Worm (Caenorhabditis elegans): Measurements from ENCODE around the gene str-175.
A peak's percentile ranks its signal among the peaks of the same experiment; 100 is the strongest.

Gene str-175

DNA sequence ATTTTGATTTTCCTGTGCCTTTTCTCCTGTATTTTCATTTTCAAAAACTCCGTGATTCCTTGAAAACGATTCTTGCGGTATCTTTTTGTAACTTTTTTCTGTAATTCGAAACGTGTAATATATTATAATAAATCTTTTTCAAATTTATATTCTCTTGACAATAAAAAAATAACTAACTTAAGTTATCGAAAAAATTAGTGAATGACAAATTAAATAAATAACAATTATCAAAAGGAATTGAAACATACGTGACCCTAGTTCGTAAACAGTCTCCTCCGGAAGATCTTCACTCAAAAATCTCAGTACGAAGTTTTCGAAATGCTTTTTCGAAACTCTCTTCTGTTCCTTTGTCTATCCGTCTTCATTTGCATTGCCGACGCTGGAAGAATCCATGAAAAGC is 20.1 kb upstream of the str-175 start, which contains the start of gene T08B6.9:
Gene T08B6.9, plus strand, starts transcription at position 301 of the 400 bp plus-strand sequence.
- TF ChIP-seq aly-1 (tag; optimal IDR thresholded peaks at IDR 0.05) (no peak), tbx-11 (GFP tag; IDR thresholded peaks at IDR 0.05) (no peak), ceh-36 (tag; optimal IDR thresholded peaks at IDR 0.05) (no peak), ceh-13 (GFP tag; optimal IDR thresholded peaks at IDR 0.05) (no peak), sea-1 (GFP tag; conservative IDR thresholded peaks at IDR 0.05) (no peak)

DNA sequence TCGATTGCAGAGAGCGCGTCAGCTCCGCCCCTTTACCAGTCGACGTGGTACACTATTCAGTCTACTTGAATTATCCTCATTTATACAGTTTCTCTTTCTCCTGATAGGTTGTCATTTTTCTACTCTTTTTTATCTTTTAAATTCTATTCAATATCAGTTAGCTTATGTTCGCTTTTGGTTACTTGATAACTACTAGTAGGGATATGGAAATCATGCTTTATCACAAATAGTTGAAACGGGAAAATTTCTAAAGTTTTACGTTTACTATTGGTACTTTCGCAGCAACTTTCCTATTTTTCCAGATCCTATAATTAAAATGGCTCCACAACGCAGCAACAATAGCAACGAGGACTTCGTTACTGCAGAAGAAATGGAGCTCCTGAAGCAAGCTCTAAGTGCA is 19.2 kb upstream of the str-175 start, which contains the start of gene sgnh-1:
Gene sgnh-1, plus strand, starts transcription at position 301 of the 400 bp plus-strand sequence.
- TF ChIP-seq ets-7 (tag; optimal IDR thresholded peaks at IDR 0.05) (no peak), tbx-37 (GFP tag; conservative IDR thresholded peaks at IDR 0.05) (no peak), sea-1 (GFP tag; conservative IDR thresholded peaks at IDR 0.05) (no peak), scrt-1 (GFP tag; IDR thresholded peaks at IDR 0.05) (no peak)

DNA sequence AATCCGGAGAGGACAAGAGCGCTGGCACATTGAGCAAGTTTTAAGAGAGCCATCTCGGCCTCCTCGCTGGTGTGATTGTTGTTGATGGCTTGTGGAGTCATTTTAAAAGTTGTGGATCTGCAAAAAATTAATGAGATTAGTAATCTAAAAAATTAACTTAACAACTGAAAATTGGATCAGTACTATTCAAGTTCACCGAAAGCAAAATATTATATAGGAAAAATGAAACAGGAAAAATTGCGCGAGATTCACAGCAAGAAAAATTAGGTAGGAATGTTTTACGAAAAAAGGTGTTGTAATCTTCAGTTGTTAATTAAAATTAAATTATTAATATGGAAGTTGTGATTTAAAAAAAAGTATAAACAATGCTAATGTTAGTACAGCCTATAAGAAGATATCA is 16.8 kb upstream of the str-175 start, which contains the start of gene T08B6.1:
Gene T08B6.1, minus strand, starts transcription at position 101 of the 400 bp plus-strand sequence.
- TF ChIP-seq tra-4 (tag; optimal IDR thresholded peaks at IDR 0.05) (no peak), B0310.2 (tag; optimal IDR thresholded peaks at IDR 0.05) (no peak), hmg-4 (GFP tag; optimal IDR thresholded peaks at IDR 0.05) (no peak), hnd-1 (tag; optimal IDR thresholded peaks at IDR 0.05) (no peak), tbx-37 (GFP tag; conservative IDR thresholded peaks at IDR 0.05) (no peak), scrt-1 (GFP tag; IDR thresholded peaks at IDR 0.05) (no peak), tbx-11 (GFP tag; IDR thresholded peaks at IDR 0.05) (no peak), pes-1 (GFP tag; IDR thresholded peaks at IDR 0.05) (no peak), sea-1 (GFP tag; conservative IDR thresholded peaks at IDR 0.05) (no peak), aly-1 (tag; optimal IDR thresholded peaks at IDR 0.05) (no peak), F13C5.2 (tag; optimal IDR thresholded peaks at IDR 0.05) (no peak), flt-1 (GFP tag; IDR thresholded peaks at IDR 0.05) (no peak), hmbx-1 (tag; optimal IDR thresholded peaks at IDR 0.05) (no peak), ceh-36 (tag; optimal IDR thresholded peaks at IDR 0.05) (no peak), ama-1 (optimal IDR thresholded peaks at IDR 0.05) (no peak)

DNA sequence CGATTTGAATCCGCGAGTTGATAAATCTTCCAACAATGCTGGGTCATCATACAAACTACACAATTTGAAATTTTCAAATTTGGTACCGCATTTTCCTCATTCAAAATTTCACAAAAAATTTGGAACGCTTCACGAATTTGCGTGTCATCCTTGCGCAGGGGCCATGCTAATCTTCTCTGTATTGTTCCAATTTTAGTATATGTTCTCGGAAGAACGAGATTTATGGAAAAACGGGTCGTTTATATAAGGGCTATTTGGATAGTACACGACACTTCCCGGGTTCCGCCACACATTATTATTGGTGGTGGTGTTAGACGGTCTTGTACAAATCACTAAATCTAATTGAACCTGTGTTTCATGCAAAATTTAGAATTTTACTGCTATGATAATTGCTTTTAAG is 15.0 kb upstream of the str-175 start:
- TF ChIP-seq F13C5.2 (tag; optimal IDR thresholded peaks at IDR 0.05) (no peak), ceh-13 (GFP tag; optimal IDR thresholded peaks at IDR 0.05) (no peak), flt-1 (GFP tag; IDR thresholded peaks at IDR 0.05) (no peak), ceh-36 (tag; optimal IDR thresholded peaks at IDR 0.05) (peak; percentile 1), hnd-1 (tag; optimal IDR thresholded peaks at IDR 0.05) (no peak), pes-1 (GFP tag; IDR thresholded peaks at IDR 0.05) (0 out of 2 replicates have a peak, but pooled peaks have one; percentile 59), sea-1 (GFP tag; conservative IDR thresholded peaks at IDR 0.05) (0 out of 2 replicates have a peak, but pooled peaks have one; percentile 49), tbx-37 (GFP tag; conservative IDR thresholded peaks at IDR 0.05) (no peak), hmg-4 (GFP tag; optimal IDR thresholded peaks at IDR 0.05) (no peak)

DNA sequence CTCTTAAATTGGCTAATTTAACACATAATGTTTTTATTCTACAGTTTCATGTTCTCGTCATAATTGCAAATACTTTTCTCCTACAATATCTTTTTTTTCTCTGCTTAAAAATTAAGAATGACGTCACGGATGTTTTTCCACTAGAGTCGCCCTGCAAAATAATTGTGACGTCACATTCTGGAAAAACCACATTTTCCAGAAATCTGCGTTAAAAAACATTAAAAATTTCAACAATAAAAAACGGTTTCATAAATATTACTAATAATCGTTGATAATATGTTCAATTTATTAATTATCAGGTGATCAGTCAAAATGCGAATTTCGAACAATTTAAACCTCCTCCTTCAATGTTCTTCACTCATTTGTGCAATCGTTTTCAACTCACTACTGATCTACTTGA is 13.5 kb upstream of the str-175 start, which contains the start of gene str-166:
Gene str-166, plus strand, starts transcription at position 301 of the 400 bp plus-strand sequence.
- TF ChIP-seq sea-1 (GFP tag; conservative IDR thresholded peaks at IDR 0.05) (no peak), ets-7 (tag; optimal IDR thresholded peaks at IDR 0.05) (no peak), tbx-37 (GFP tag; conservative IDR thresholded peaks at IDR 0.05) (no peak), flt-1 (GFP tag; IDR thresholded peaks at IDR 0.05) (no peak), tra-4 (tag; optimal IDR thresholded peaks at IDR 0.05) (no peak), ceh-36 (tag; optimal IDR thresholded peaks at IDR 0.05) (no peak), hmbx-1 (tag; optimal IDR thresholded peaks at IDR 0.05) (no peak), tbx-11 (GFP tag; IDR thresholded peaks at IDR 0.05) (no peak), pes-1 (GFP tag; IDR thresholded peaks at IDR 0.05) (no peak), ama-1 (optimal IDR thresholded peaks at IDR 0.05) (no peak), hmg-4 (GFP tag; optimal IDR thresholded peaks at IDR 0.05) (no peak), F13C5.2 (tag; optimal IDR thresholded peaks at IDR 0.05) (no peak), scrt-1 (GFP tag; IDR thresholded peaks at IDR 0.05) (no peak), aly-1 (tag; optimal IDR thresholded peaks at IDR 0.05) (no peak), hnd-1 (tag; optimal IDR thresholded peaks at IDR 0.05) (no peak), B0310.2 (tag; optimal IDR thresholded peaks at IDR 0.05) (no peak), ceh-13 (GFP tag; optimal IDR thresholded peaks at IDR 0.05) (no peak)

DNA sequence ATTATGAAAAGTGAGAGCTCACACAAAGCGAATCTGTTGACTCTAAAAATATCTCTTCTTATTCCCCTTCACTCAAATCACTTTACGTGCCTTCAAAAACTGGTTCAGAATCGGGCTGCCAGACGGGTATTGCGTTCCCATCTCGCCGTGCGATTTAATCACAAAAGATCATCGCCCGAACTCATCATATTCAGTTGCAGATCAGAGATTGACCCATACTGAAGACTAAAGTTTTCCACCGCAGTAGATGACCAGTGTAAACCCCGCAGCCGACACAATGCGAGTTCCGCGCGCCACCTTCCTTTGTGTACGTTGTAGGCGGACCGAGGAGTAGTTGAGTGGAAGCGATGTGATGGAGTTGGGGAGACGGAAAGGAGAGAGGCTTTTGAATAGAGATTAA is 10.2 kb upstream of the str-175 start:
- TF ChIP-seq ama-1 (optimal IDR thresholded peaks at IDR 0.05) (peak; percentile 50), flt-1 (GFP tag; IDR thresholded peaks at IDR 0.05) (no peak), tbx-11 (GFP tag; IDR thresholded peaks at IDR 0.05) (no peak), ceh-36 (tag; optimal IDR thresholded peaks at IDR 0.05) (no peak), sea-1 (GFP tag; conservative IDR thresholded peaks at IDR 0.05) (no peak), F13C5.2 (tag; optimal IDR thresholded peaks at IDR 0.05) (peak; percentile 8)

DNA sequence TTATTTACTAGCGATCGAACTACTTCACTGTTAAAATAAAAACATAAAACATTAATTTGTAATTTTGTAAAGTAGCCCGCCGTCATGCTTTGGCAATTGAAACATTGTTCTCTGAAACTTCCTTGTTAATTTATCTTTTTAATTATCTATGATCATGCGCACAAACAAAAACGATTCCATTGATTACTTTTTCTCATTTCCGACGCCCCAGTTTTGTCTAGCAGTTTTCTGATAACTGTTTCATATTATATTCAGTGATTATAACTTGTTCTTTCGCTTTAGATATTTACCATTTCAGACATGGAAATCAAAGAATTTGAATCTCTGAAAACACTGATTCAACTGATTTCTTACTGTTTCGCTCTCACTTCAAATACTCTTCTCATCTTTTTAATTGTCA is 6.7 kb upstream of the str-175 start, which contains the start of gene str-170:
Gene str-170, plus strand, starts transcription at position 301 of the 400 bp plus-strand sequence.
- TF ChIP-seq F13C5.2 (tag; optimal IDR thresholded peaks at IDR 0.05) = no peak
- no peak for TF ChIP-seq ceh-13 (GFP tag; optimal IDR thresholded peaks at IDR 0.05)
- no peak for TF ChIP-seq ama-1 (optimal IDR thresholded peaks at IDR 0.05)
- TF ChIP-seq flt-1 (GFP tag; IDR thresholded peaks at IDR 0.05) = no peak
- no peak for TF ChIP-seq sea-1 (GFP tag; conservative IDR thresholded peaks at IDR 0.05)
- TF ChIP-seq tbx-37 (GFP tag; conservative IDR thresholded peaks at IDR 0.05) = no peak
- TF ChIP-seq ets-7 (tag; optimal IDR thresholded peaks at IDR 0.05) = no peak
- no peak for TF ChIP-seq B0310.2 (tag; optimal IDR thresholded peaks at IDR 0.05)
- no peak for TF ChIP-seq tra-4 (tag; optimal IDR thresholded peaks at IDR 0.05)
- no peak for TF ChIP-seq ceh-36 (tag; optimal IDR thresholded peaks at IDR 0.05)
- TF ChIP-seq hmg-4 (GFP tag; optimal IDR thresholded peaks at IDR 0.05) = no peak
- TF ChIP-seq tbx-11 (GFP tag; IDR thresholded peaks at IDR 0.05) = no peak
- TF ChIP-seq aly-1 (tag; optimal IDR thresholded peaks at IDR 0.05) = no peak
- no peak for TF ChIP-seq hnd-1 (tag; optimal IDR thresholded peaks at IDR 0.05)
- no peak for TF ChIP-seq hmbx-1 (tag; optimal IDR thresholded peaks at IDR 0.05)
- no peak for TF ChIP-seq scrt-1 (GFP tag; IDR thresholded peaks at IDR 0.05)
- TF ChIP-seq pes-1 (GFP tag; IDR thresholded peaks at IDR 0.05) = no peak

DNA sequence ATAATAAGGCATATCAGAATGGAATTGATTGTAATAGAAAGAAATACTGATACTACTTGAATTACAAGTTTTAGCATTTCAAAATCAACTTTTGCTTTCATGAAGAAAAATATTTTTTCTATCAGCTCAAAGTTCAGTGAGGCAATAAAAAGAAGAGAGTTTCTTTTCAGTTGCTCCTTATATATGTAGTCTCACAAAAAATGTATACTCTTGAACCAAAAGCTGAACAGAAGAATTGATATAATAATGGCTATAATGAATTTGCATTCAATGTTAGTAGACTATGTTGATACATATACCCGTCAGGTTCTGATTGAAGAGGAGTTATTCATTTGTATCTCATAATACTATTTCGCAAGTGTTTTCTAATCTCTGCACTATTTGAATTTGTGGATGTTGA is 4.2 kb upstream of the str-175 start, which contains the start of gene str-174:
Gene str-174, minus strand, starts transcription at position 101 of the 400 bp plus-strand sequence.
- TF ChIP-seq F13C5.2 (tag; optimal IDR thresholded peaks at IDR 0.05) (no peak), hmbx-1 (tag; optimal IDR thresholded peaks at IDR 0.05) (no peak), tbx-37 (GFP tag; conservative IDR thresholded peaks at IDR 0.05) (no peak), tra-4 (tag; optimal IDR thresholded peaks at IDR 0.05) (no peak), sea-1 (GFP tag; conservative IDR thresholded peaks at IDR 0.05) (no peak), flt-1 (GFP tag; IDR thresholded peaks at IDR 0.05) (no peak), hnd-1 (tag; optimal IDR thresholded peaks at IDR 0.05) (no peak), B0310.2 (tag; optimal IDR thresholded peaks at IDR 0.05) (no peak)
